Fruit fly (Drosophila melanogaster): Measurements from ENCODE around the gene CG5355.

DNA sequence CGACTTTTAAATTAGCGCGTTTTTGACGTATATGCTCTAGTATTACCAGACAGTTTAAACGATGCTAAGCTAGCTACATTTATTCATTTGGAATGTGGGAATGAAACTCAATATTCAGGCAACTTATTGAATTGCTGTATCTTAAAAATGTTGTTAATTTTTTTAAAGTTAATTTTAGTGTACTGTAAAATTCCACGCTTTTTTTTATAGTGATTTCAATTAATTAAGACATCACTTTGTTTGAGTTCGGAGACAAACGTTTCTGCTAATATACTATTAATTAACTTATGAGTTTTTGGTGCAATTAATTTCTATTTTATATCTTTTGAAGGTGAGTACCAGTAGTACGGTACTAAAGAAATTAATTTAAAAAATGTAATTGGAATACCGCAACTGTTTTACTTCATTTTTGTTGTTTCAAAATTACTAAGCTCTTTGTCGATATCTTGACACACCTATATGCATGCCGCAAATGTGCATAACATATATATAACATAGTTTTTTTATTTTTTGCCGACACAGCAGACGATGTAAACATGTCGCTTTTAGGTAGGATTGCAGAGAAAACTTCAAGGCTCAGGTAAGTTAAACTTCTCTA, 27.0 kb downstream of the CG5355 start, which contains the start of the genes Cdk1 and mRpS7:
- TF ChIP-seq CG13204 (GFP tag; optimal IDR thresholded peaks at IDR 0.05): no peak
- TF ChIP-seq rn (GFP tag; IDR thresholded peaks at IDR 0.05): no peak
- peak; percentile 46 for TF ChIP-seq Ets98B (GFP tag; IDR thresholded peaks at IDR 0.05)
- TF ChIP-seq CG10348 (GFP tag; IDR thresholded peaks at IDR 0.05): no peak
- TF ChIP-seq CG8159 (tag; optimal IDR thresholded peaks at IDR 0.05): peak; percentile 73
